Worm (Caenorhabditis elegans): Measurements from ENCODE around the gene gly-6.

Gene gly-6

ce11 chrIII:4345034-4345433 is 14.0 kb upstream of the gly-6 start, which contains the start of gene hse-5:
hse-5 (plus strand) TSS chrIII:4345334.
- TF ChIP-seq dao-5 (tag; optimal IDR thresholded peaks at IDR 0.05) (no peak), W03F9.2 (tag; optimal IDR thresholded peaks at IDR 0.05) (no peak), him-1 (tag; optimal IDR thresholded peaks at IDR 0.05) (no peak)

ce11 chrIII:4343070-4343469 is 12.0 kb upstream of the gly-6 start, which contains the start of the genes B0285.3 and lcmt-1:
B0285.3 (minus strand) TSS chrIII:4343336.
lcmt-1 (plus strand) TSS chrIII:4343446.
- no peak for TF ChIP-seq dao-5 (tag; optimal IDR thresholded peaks at IDR 0.05)
- TF ChIP-seq W03F9.2 (tag; optimal IDR thresholded peaks at IDR 0.05) = peak; percentile 55

ce11 chrIII:4335614-4336013 is 4.6 kb upstream of the gly-6 start:
- TF ChIP-seq W03F9.2 (tag; optimal IDR thresholded peaks at IDR 0.05) (peak; percentile 27), dao-5 (tag; optimal IDR thresholded peaks at IDR 0.05) (no peak), him-1 (tag; optimal IDR thresholded peaks at IDR 0.05) (no peak)

- TF ChIP-seq him-1 (tag; optimal IDR thresholded peaks at IDR 0.05) = no peak
- TF ChIP-seq W03F9.2 (tag; optimal IDR thresholded peaks at IDR 0.05) = peak; percentile 67
Observed at ce11 chrIII:4332543-4333042, 1.6 kb upstream of the gly-6 start, which contains the start of gene cdk-12. cdk-12 (plus strand) TSS chrIII:4332992.

- TF ChIP-seq him-1 (tag; optimal IDR thresholded peaks at IDR 0.05) (no peak), dao-5 (tag; optimal IDR thresholded peaks at IDR 0.05) (no peak), W03F9.2 (tag; optimal IDR thresholded peaks at IDR 0.05) (no peak)
Observed at ce11 chrIII:4328208-4328987, 2.6 kb downstream of the gly-6 start.

- no peak for TF ChIP-seq him-1 (tag; optimal IDR thresholded peaks at IDR 0.05)
- no peak for TF ChIP-seq W03F9.2 (tag; optimal IDR thresholded peaks at IDR 0.05)
- TF ChIP-seq dao-5 (tag; optimal IDR thresholded peaks at IDR 0.05) = no peak
Observed at ce11 chrIII:4323859-4324258, 7.2 kb downstream of the gly-6 start, which contains the start of gene H38K22.9. H38K22.9 (plus strand) TSS chrIII:4324159.

ce11 chrIII:4323120-4323519 is 7.9 kb downstream of the gly-6 start:
- TF ChIP-seq W03F9.2 (tag; optimal IDR thresholded peaks at IDR 0.05) (no peak), dao-5 (tag; optimal IDR thresholded peaks at IDR 0.05) (no peak), him-1 (tag; optimal IDR thresholded peaks at IDR 0.05) (no peak)

ce11 chrIII:4321399-4321798 is 9.6 kb downstream of the gly-6 start, which contains the start of gene H38K22.7:
H38K22.7 (plus strand) TSS chrIII:4321699.
- TF ChIP-seq W03F9.2 (tag; optimal IDR thresholded peaks at IDR 0.05) = no peak
- no peak for TF ChIP-seq dao-5 (tag; optimal IDR thresholded peaks at IDR 0.05)
- no peak for TF ChIP-seq him-1 (tag; optimal IDR thresholded peaks at IDR 0.05)

- TF ChIP-seq him-1 (tag; optimal IDR thresholded peaks at IDR 0.05) (no peak), dao-5 (tag; optimal IDR thresholded peaks at IDR 0.05) (no peak), W03F9.2 (tag; optimal IDR thresholded peaks at IDR 0.05) (no peak)
Observed at ce11 chrIII:4320113-4320512, 10.9 kb downstream of the gly-6 start, which contains the start of gene H38K22.6. H38K22.6 (plus strand) TSS chrIII:4320413.

- TF ChIP-seq W03F9.2 (tag; optimal IDR thresholded peaks at IDR 0.05) = no peak
- no peak for TF ChIP-seq dao-5 (tag; optimal IDR thresholded peaks at IDR 0.05)
- TF ChIP-seq him-1 (tag; optimal IDR thresholded peaks at IDR 0.05) = no peak
Observed at ce11 chrIII:4317065-4317752, 13.8 kb downstream of the gly-6 start, which contains the start of gene tag-131. tag-131 (plus strand) TSS chrIII:4317702.

ce11 chrIII:4314502-4314901 is 16.5 kb downstream of the gly-6 start:
- no peak for TF ChIP-seq dao-5 (tag; optimal IDR thresholded peaks at IDR 0.05)
- no peak for TF ChIP-seq W03F9.2 (tag; optimal IDR thresholded peaks at IDR 0.05)
- no peak for TF ChIP-seq him-1 (tag; optimal IDR thresholded peaks at IDR 0.05)

ce11 chrIII:4313061-4313962 is 17.7 kb downstream of the gly-6 start, which contains the start of the genes evl-14 and dcn-1:
evl-14 (minus strand) TSS chrIII:4313128.
dcn-1 (plus strand) TSS chrIII:4313912.
- TF ChIP-seq W03F9.2 (tag; optimal IDR thresholded peaks at IDR 0.05) (peak; percentile 50), him-1 (tag; optimal IDR thresholded peaks at IDR 0.05) (no peak)

- no peak for TF ChIP-seq him-1 (tag; optimal IDR thresholded peaks at IDR 0.05)
Observed at ce11 chrIII:4309303-4309702, 21.7 kb downstream of the gly-6 start.

Measured in whole organism, L4/young adult.